Worm (Caenorhabditis elegans) whole organism, L3 larva: ENCODE measurements around the gene F58F9.3.

Experiments used
- R02D3.7 ChIP-seq: fragments of 150-350 bp; optimal IDR thresholded peaks from 2 replicates; lab custom pipeline; 2014; ENCODE audit warnings: missing biosample characterization, missing genetic modification characterization
- ZK546.5 ChIP-seq: sonication (generic microtip); optimal IDR thresholded peaks from 2 replicates; lab custom pipeline; 2017; ENCODE audit warnings: missing biosample characterization, missing genetic modification characterization
- aly-2 ChIP-seq: fragments of 150-350 bp; optimal IDR thresholded peaks from 2 replicates; lab custom pipeline; 2014; ENCODE audit warnings: missing biosample characterization, missing genetic modification characterization
- ama-1 ChIP-seq: fragments of 150-350 bp; optimal IDR thresholded peaks from 2 replicates; lab custom pipeline; 2018
- ceh-28 ChIP-seq: fragments of 150-350 bp; optimal IDR thresholded peaks from 2 replicates; lab custom pipeline; 2014; ENCODE audit warnings: missing biosample characterization, missing genetic modification reagents, missing genetic modification characterization
- ceh-9 ChIP-seq: sonication (generic microtip); optimal IDR thresholded peaks from 2 replicates; lab custom pipeline; 2018; ENCODE audit warnings: missing biosample characterization, missing genetic modification characterization
- elt-1 ChIP-seq: fragments of 150-350 bp; optimal IDR thresholded peaks from 2 replicates; lab custom pipeline; 2014; ENCODE audit warnings: missing biosample characterization, missing genetic modification characterization
- elt-2 ChIP-seq: sonication (generic microtip); optimal IDR thresholded peaks from 2 replicates; lab custom pipeline; 2016; ENCODE audit warnings: missing genetic modification reagents, mild to moderate bottlenecking, missing genetic modification characterization, missing compliant biosample characterization
- elt-3 ChIP-seq, 3 experiments: fragments of 150-350 bp in 1 of 3; sonication (generic microtip) in 2 of 3; optimal IDR thresholded peaks; 2 replicates in 2 of 3; 4 replicates in 1 of 3; lab custom pipeline; 2014 to 2017; ENCODE audit warnings: missing biosample characterization in 3 of 3, missing genetic modification characterization in 3 of 3
- fkh-10 ChIP-seq: sonication (generic microtip); optimal IDR thresholded peaks from 2 replicates; lab custom pipeline; 2017; ENCODE audit warnings: missing biosample characterization, missing genetic modification reagents, missing genetic modification characterization
- hmg-11 ChIP-seq: sonication (generic microtip); optimal IDR thresholded peaks from 2 replicates; lab custom pipeline; 2016; ENCODE audit warnings: missing genetic modification characterization, missing compliant biosample characterization
- lin-15B ChIP-seq: fragments of 150-350 bp; optimal IDR thresholded peaks from 2 replicates; lab custom pipeline; 2014; ENCODE audit warnings: missing biosample characterization, missing genetic modification characterization
- lin-39 ChIP-seq: fragments of 150-350 bp; optimal IDR thresholded peaks from 2 replicates; lab custom pipeline; 2018; ENCODE audit warnings: missing biosample characterization, missing genetic modification reagents, missing genetic modification characterization
- lsy-12 ChIP-seq: sonication (generic microtip); optimal IDR thresholded peaks from 2 replicates; lab custom pipeline; 2016; ENCODE audit warnings: mild to moderate bottlenecking, missing genetic modification characterization, missing compliant biosample characterization
- mdl-1 ChIP-seq: fragments of 150-350 bp; optimal IDR thresholded peaks from 2 replicates; lab custom pipeline; 2014; ENCODE audit warnings: missing biosample characterization, missing genetic modification characterization
- nfya-1 ChIP-seq: sonication (generic microtip); optimal IDR thresholded peaks from 2 replicates; lab custom pipeline; 2017; ENCODE audit warnings: missing genetic modification characterization, mild to moderate bottlenecking, missing compliant biosample characterization, antibody characterized with exemption, moderate library complexity; ENCODE audit not compliant: insufficient read depth
- nhr-11 ChIP-seq: fragments of 150-350 bp; optimal IDR thresholded peaks from 2 replicates; lab custom pipeline; 2014; ENCODE audit warnings: missing biosample characterization, missing genetic modification characterization
- nhr-12 ChIP-seq: fragments of 150-350 bp; optimal IDR thresholded peaks from 2 replicates; lab custom pipeline; 2014; ENCODE audit warnings: missing biosample characterization, missing genetic modification characterization
- nhr-23 ChIP-seq: fragments of 150-350 bp; optimal IDR thresholded peaks from 2 replicates; lab custom pipeline; 2014; ENCODE audit warnings: missing biosample characterization, missing genetic modification reagents, missing genetic modification characterization
- nhr-28 ChIP-seq: fragments of 150-350 bp; optimal IDR thresholded peaks from 2 replicates; lab custom pipeline; 2014; ENCODE audit warnings: missing biosample characterization, missing genetic modification characterization
- nhr-43 ChIP-seq: sonication (generic microtip); optimal IDR thresholded peaks from 2 replicates; lab custom pipeline; 2016; ENCODE audit warnings: mild to moderate bottlenecking, missing genetic modification characterization, missing compliant biosample characterization; ENCODE audit not compliant: poor library complexity, severe bottlenecking
- nhr-76 ChIP-seq: fragments of 150-350 bp; sonication (generic microtip); optimal IDR thresholded peaks from 5 replicates; lab custom pipeline; 2014; ENCODE audit warnings: missing biosample characterization, missing genetic modification characterization
- pha-4 ChIP-seq: fragments of 150-350 bp; optimal IDR thresholded peaks from 2 replicates; lab custom pipeline; 2014; ENCODE audit warnings: missing biosample characterization, missing genetic modification reagents, missing genetic modification characterization
- pqm-1 ChIP-seq: fragments of 150-350 bp; optimal IDR thresholded peaks from 2 replicates; lab custom pipeline; 2017; ENCODE audit warnings: missing biosample characterization, missing genetic modification characterization, inconsistent platforms
- skn-1 ChIP-seq: fragments of 150-350 bp; optimal IDR thresholded peaks from 2 replicates; lab custom pipeline; 2014; ENCODE audit warnings: missing biosample characterization, missing genetic modification characterization
- snpc-4 ChIP-seq: fragments of 150-350 bp; optimal IDR thresholded peaks from 2 replicates; lab custom pipeline; 2014; ENCODE audit warnings: missing biosample characterization, missing genetic modification characterization
- tbx-2 ChIP-seq: sonication (generic microtip); optimal IDR thresholded peaks from 2 replicates; lab custom pipeline; 2016; ENCODE audit warnings: mild to moderate bottlenecking, missing genetic modification characterization, missing compliant biosample characterization
- unc-39 ChIP-seq: sonication (generic microtip); optimal IDR thresholded peaks from 4 replicates; lab custom pipeline; 2017; ENCODE audit warnings: missing biosample characterization, missing genetic modification characterization
- zag-1 ChIP-seq: fragments of 150-350 bp; optimal IDR thresholded peaks from 2 replicates; lab custom pipeline; 2014; ENCODE audit warnings: missing biosample characterization, missing genetic modification characterization
- ztf-11 ChIP-seq: fragments of 150-350 bp; optimal IDR thresholded peaks from 2 replicates; lab custom pipeline; 2014; ENCODE audit warnings: missing biosample characterization, missing genetic modification characterization
- ztf-4 ChIP-seq: fragments of 150-350 bp; optimal IDR thresholded peaks from 2 replicates; lab custom pipeline; 2014; ENCODE audit warnings: missing biosample characterization, missing genetic modification characterization

The F58F9.3 gene

ce11 chrIV:6227974-6228373, 5.1 kb upstream of the F58F9.3 start, which contains the start of gene C49A9.1:
Gene C49A9.1, plus strand, starts transcription at chrIV:6228190.
- no peak for TF ChIP-seq lsy-12 (tag; lab: Kevin White, UChicago)
- no peak for TF ChIP-seq R02D3.7 (tag; lab: Kevin White, UChicago)
- TF ChIP-seq elt-2 (tag; lab: Kevin White, UChicago) = peak; percentile 41
- TF ChIP-seq mdl-1 (tag; lab: Kevin White, UChicago) = no peak
- no peak for TF ChIP-seq ztf-4 (tag; lab: Kevin White, UChicago)
- TF ChIP-seq hmg-11 (tag; lab: Kevin White, UChicago) = no peak
- TF ChIP-seq ztf-11 (tag; lab: Kevin White, UChicago) = no peak
- TF ChIP-seq, all 47 proteins: peak for 1

ce11 chrIV:6230560-6231073, 2.4 kb upstream of the F58F9.3 start, which contains the start of gene F58F9.4:
Gene F58F9.4, plus strand, starts transcription at chrIV:6231023.
- TF ChIP-seq elt-3 (tag; optimal IDR thresholded peaks at IDR 0.05; lab: Kevin White, UChicago) = no peak
- peak; percentile 43 for TF ChIP-seq elt-2 (tag; lab: Kevin White, UChicago)
- TF ChIP-seq, all 47 proteins: peak for 1

- no peak for TF ChIP-seq R02D3.7 (tag; lab: Kevin White, UChicago)
- TF ChIP-seq nhr-28 (tag; lab: Kevin White, UChicago) = no peak
- TF ChIP-seq lsy-12 (tag; lab: Kevin White, UChicago) = no peak
- no peak for TF ChIP-seq skn-1 (tag; lab: Kevin White, UChicago)
- TF ChIP-seq nhr-76 = no peak
- TF ChIP-seq elt-1 (tag; lab: Kevin White, UChicago) = no peak
- no peak for TF ChIP-seq zag-1
- no peak for TF ChIP-seq nhr-11 (tag; lab: Kevin White, UChicago)
- no peak for TF ChIP-seq nfya-1 (tag; lab: Kevin White, UChicago)
- no peak for TF ChIP-seq elt-2 (tag; lab: Kevin White, UChicago)
- TF ChIP-seq ama-1 (lab: Kevin White, UChicago) = no peak
- TF ChIP-seq ceh-9 (tag; lab: Kevin White, UChicago) = no peak
- no peak for TF ChIP-seq ztf-11 (tag; lab: Kevin White, UChicago)
- TF ChIP-seq snpc-4 = no peak
- no peak for TF ChIP-seq ztf-4 (tag; lab: Kevin White, UChicago)
- no peak for TF ChIP-seq nhr-43
- no peak for TF ChIP-seq lin-15B
- no peak for TF ChIP-seq ZK546.5
These were observed 4.6 kb downstream of the F58F9.3 start, which contains the start of the genes F58F9.6 and F58F9.8 for ce11 chrIV:6237508-6238227. Gene F58F9.6, minus strand, starts transcription at chrIV:6237608. Gene F58F9.8, plus strand, starts transcription at chrIV:6238177.

DNA sequence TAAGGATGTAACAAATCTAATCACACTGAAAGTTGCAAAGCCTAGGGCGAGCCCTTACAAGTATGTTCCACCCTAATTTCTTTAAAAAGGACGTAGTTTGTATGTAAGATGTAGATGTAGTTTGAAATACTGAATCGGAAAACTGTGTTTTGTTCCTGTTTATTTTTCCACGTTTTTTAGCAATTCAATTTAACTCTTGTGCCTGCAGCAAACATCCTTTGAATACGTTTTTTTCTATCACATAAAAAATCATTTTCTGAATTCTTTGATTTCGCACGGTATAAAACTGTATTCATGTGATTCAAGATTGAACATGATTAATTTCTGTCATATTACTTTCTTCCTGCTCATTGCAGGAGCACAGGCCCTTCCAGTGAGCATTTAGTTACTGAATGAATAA, 7.0 kb downstream of the F58F9.3 start, which contains the start of gene F58F9.9:
Gene F58F9.9 (plus strand): TSS at position 301 of the 400 bp plus-strand sequence.
- TF ChIP-seq unc-39 (tag; lab: Kevin White, UChicago) (no peak), nhr-12 (tag; lab: Kevin White, UChicago) (no peak), zag-1 (no peak), fkh-10 (GFP tag; lab: Kevin White, UChicago) (no peak), lin-39 (tag; lab: Kevin White, UChicago) (no peak), nhr-23 (tag; lab: Kevin White, UChicago) (no peak), nhr-11 (tag; lab: Kevin White, UChicago) (no peak), pqm-1 (tag; lab: Kevin White, UChicago) (no peak)
- TF ChIP-seq, all 47 proteins: peak for 0

DNA sequence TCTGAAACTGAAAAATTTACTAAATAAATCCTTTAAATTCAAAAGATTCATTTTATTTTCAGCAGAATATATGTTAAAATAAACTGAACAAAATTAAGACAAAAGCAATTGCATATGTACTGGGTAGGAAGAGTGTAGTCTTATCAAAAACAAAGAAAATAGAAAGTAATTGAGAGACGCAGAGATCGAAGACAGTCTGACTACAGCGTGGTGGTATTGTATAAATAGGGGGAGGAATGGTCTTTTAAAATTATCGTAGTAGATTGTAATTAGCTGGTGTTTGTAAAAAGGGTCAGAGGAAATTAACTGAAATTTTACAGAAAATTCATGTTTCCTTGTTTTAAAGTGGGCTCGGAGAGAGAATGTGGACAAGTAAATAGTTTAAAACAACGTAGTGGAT, 15.4 kb downstream of the F58F9.3 start, which contains the start of gene acox-3:
Gene acox-3 (minus strand): TSS at position 7 of the 400 bp plus-strand sequence.
- TF ChIP-seq pqm-1 (tag; lab: Kevin White, UChicago) (peak; percentile 57), unc-39 (tag; lab: Kevin White, UChicago) (no peak), fkh-10 (GFP tag; lab: Kevin White, UChicago) (no peak), aly-2 (tag; lab: Kevin White, UChicago) (no peak), pha-4 (tag; lab: Kevin White, UChicago) (peak; percentile 43), ceh-28 (tag; lab: Kevin White, UChicago) (peak; percentile 0), tbx-2 (tag; lab: Kevin White, UChicago) (no peak), elt-2 (tag; lab: Kevin White, UChicago) (peak; percentile 77), elt-3 (tag; optimal IDR thresholded peaks at IDR 0.05; lab: Kevin White, UChicago) (no peak)
